Fruit fly (Drosophila melanogaster): ENCODE measurements around the gene PXo.

PXo gene

DNA sequence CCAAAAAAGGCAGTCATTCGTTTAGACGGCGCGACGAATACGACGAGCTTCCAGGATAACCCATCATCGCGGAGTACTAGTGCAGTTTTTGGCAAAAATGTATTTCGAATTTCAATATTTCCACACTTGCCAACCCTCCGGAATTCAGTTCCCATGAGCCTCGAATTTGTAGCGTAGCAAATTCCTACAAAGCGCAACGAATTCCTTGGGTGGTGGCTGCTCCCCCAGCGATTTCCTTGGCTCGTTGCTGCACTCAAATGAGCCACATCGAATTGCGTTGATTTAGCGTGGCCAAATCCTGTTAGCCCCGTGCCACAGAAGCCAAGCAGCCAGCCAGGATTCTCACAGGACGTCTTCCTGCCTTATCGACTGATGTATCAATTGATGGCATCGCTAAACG, 36.4 kb downstream of the PXo start:
- no peak for TF ChIP-seq noc (tag; optimal IDR thresholded peaks at IDR 0.05)

DNA sequence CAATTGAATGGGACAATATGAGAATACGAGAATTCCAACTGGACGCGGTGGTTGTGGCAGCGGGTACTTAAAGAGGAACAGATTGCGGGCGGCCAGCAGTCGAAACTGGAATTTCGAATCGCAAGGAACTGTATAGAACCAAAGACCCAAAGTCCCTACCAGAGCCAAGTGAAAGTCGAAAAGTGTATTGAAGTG, 39.0 kb downstream of the PXo start, which contains the start of gene CG13287:
CG13287 (plus strand) TSS at position 96 of the 195 bp plus-strand sequence.
- no peak for TF ChIP-seq noc (tag; optimal IDR thresholded peaks at IDR 0.05)

DNA sequence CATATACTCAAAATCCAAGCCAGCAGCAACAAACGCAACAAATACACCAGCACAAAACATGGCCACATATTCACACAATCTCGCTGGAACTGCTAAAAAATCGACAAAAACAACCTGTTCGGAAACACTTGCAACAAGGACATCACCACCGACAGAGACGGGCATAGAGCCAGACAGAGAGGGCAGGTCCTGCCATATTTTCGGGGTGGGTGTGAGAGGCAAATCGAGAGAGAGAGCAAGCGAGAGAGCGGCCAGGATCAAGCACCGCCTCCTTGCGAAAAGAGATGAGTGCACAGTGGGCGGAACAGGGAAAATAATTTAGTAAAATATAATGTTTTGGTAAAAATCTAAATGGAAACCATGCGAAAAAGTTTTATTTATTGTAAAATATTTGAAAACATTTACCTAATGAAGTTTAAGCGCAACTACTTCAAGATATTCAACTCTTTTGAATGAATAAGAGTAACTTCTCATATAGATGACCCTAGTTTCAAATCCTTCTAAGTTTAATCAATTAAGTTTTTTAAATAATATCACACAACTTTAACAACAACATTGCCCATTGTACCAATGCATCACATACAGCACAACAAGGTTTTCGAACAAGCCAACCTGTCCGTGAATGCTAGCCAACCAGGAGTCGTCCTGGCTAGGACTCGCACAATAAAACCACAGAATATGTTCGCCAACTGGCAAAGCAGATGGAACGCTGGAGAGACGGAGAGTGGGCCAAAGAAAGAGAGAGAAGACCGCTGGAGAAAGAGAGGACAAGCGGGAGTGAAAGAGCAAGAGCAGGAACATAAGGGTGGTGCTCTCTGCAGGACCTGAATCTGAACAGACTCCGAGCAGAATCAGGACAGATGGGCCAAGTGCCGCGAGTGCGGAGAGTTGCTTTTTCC, 39.6 kb downstream of the PXo start:
- TF ChIP-seq noc (tag; optimal IDR thresholded peaks at IDR 0.05) = no peak

DNA sequence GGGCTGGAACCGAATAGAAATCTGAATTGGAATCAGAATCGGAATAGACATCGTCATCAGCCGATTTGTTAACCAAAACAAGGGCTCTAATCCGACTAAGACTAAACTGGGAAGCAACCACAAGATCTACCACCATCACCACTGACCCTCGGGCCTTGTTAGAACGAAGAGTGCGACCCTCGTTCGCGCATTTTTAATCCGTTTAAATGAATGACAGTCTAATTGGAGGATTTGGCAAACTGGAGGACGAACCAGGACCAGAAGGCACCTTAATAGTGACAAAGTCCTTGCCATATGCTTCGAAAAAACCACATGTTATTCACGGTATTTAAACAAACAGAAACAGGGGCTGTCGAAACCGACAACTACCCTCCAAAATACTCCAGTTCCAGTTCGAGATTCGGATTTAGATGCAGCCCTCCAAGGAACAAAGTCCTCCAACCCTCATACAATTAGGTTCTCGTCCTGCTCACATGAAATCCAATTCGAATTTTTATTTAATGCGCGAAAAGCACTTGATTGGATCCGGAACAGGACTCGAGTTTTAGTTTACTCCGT, 42.3 kb downstream of the PXo start:
- TF ChIP-seq noc (tag; optimal IDR thresholded peaks at IDR 0.05) = no peak

DNA sequence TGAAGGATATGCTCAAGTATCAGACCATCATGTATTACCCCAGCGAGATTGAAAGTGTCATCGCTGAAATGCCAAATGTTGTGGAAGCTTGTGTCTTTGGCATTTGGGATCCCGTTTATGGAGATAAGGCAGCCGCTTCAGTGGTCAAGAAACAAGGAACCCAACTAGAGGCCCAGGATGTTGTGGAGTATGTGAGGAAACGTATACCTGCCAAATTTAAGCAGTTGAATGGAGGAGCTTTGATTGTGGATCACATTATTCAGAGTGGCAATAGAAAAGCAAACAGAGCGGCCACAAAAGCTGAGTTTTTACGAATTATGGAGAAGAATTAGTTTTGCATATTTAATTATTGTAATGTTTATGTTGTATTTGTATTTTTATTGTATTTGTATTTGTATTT, 48.1 kb downstream of the PXo start, which contains the start of gene CG18586:
CG18586 (plus strand) TSS at position 301 of the 400 bp plus-strand sequence.
- no peak for TF ChIP-seq noc (tag; optimal IDR thresholded peaks at IDR 0.05)

DNA sequence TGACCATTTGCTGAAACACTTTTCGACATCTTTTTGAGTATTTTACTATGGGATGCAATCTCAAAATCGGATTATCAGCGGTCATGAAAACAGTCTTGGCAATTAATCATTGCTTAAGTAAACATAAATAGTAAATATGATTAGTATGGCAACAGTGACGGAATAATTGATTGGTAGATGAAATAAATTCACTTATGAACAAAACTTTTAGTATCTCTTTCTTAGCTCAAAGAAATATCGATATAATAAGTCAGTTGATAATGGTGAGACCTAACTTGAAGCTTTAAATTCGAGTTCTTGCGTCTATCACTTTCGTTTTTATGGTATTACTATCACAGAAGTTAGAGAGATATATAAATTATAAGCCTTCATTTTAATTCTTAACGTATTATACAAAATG, 49.9 kb downstream of the PXo start, which contains the start of gene CG5568:
CG5568 (plus strand) TSS at position 301 of the 400 bp plus-strand sequence.
- no peak for TF ChIP-seq noc (tag; optimal IDR thresholded peaks at IDR 0.05)

DNA sequence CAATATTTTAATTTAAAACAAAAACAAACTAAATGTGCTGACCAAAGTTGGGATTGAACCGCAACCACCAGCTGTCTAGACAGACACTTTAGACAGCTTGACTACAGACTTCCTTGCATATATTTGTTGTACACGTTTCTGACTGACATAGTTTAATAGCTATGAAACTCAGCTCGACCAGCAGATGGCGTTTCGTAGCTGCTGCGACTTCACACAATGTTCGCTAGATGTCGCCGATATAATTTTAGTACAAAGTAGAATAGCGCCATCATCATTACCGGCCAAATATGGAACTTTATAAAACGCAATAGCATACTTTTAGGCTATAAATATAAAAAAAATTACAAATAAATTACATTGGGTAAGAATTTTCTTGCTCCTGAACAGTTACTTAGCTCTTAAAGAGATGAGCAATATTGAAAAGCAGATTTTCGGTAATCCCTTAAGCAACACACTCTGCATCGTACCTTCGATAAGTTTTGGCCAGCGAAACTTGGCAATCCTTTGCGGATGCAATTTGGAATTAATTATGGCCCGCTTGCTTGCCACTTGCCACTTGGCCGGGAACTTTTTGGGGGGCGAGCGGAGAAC, 51.4 kb downstream of the PXo start:
- no peak for TF ChIP-seq noc (tag; optimal IDR thresholded peaks at IDR 0.05)
